Worm (Caenorhabditis elegans) whole organism, early embryonic: ENCODE measurements around the gene mfsd-8.

Experiments
- B0310.2 ChIP-seq: sonication (generic microtip); optimal IDR thresholded peaks from 2 replicates; lab custom pipeline; 2016; ENCODE audit warnings: mild to moderate bottlenecking, missing genetic modification characterization, missing compliant biosample characterization
- aly-1 ChIP-seq: sonication (generic microtip); optimal IDR thresholded peaks from 2 replicates; lab custom pipeline; 2016; ENCODE audit warnings: missing genetic modification characterization, missing compliant biosample characterization
- ama-1 ChIP-seq: fragments of 150-350 bp; optimal IDR thresholded peaks from 2 replicates; lab custom pipeline; 2014
- ceh-13 ChIP-seq: fragments of 200-800 bp; sonication (Bioruptor generic); optimal IDR thresholded peaks from 2 replicates; lab custom pipeline; 2018; ENCODE audit warnings: mild to moderate bottlenecking, missing genetic modification characterization, missing compliant biosample characterization
- ets-7 ChIP-seq: sonication (generic microtip); optimal IDR thresholded peaks from 2 replicates; lab custom pipeline; 2016; ENCODE audit warnings: missing genotype, missing genetic modification characterization, missing compliant biosample characterization
- flt-1 ChIP-seq: fragments of 200-800 bp; sonication (Bioruptor generic); IDR thresholded peaks from 2 replicates; pipeline ENCODE4 v1.3.6; 2022; ENCODE audit warnings: missing genetic modification characterization, missing compliant biosample characterization
- hmg-4 ChIP-seq: fragments of 200-800 bp; sonication (Bioruptor generic); optimal IDR thresholded peaks from 2 replicates; lab custom pipeline; 2018; ENCODE audit warnings: mild to moderate bottlenecking, missing genetic modification characterization, missing compliant biosample characterization
- scrt-1 ChIP-seq: fragments of 200-800 bp; sonication (Bioruptor generic); IDR thresholded peaks from 2 replicates; pipeline ENCODE4 v1.3.6; 2022; ENCODE audit warnings: missing genetic modification characterization, missing compliant biosample characterization
- sea-1 ChIP-seq: fragments of 200-800 bp; sonication (Bioruptor generic); conservative IDR thresholded peaks from 2 replicates; pipeline ENCODE4 v1.3.6; 2022; ENCODE audit warnings: missing genetic modification characterization, missing compliant biosample characterization
- tbx-11 ChIP-seq: fragments of 200-800 bp; sonication (Bioruptor generic); IDR thresholded peaks from 2 replicates; pipeline ENCODE4 v1.3.6; 2022; ENCODE audit warnings: missing genetic modification characterization, missing compliant biosample characterization
- tbx-37 ChIP-seq: fragments of 200-800 bp; sonication (Bioruptor generic); conservative IDR thresholded peaks from 2 replicates; pipeline ENCODE4 v1.3.6; 2022; ENCODE audit warnings: missing genetic modification reagents, missing genetic modification characterization, missing compliant biosample characterization
- tra-4 ChIP-seq: sonication (generic microtip); optimal IDR thresholded peaks from 2 replicates; lab custom pipeline; 2017; ENCODE audit warnings: missing genetic modification characterization, missing compliant biosample characterization

DNA sequence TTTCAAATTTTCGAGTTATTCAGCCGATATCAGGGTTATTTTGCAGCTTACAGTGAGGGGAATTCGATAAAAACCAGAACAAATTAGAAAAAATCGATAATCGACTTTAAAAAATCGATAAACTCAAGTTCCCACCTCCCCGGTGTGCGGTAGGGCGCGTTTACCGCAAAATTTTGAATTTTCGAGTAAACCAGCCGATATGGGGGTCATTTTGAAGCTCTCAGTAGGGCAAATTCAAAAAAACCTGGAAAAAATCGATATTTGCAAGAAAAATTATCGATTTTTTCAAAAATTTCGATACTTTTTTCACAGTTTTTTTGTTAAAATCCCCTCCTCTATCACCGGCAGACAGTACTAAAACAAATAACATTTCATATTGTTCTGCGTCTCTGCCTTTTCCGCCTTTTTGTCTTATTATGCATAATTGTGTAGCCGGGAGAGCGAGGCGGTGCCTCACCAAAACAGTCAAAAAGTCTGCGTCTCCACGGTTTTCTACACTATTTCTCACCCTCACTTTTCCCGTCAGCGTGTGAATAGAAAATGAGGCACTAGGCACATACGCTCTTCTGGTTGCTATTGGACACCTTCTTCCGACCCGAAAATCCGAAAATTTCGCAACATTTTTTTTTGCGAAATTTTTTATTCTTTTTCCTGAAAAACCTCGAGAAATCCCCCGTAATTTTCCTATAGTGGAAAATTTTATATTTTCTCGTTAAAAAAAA, 28.9 kb downstream of the mfsd-8 start, which contains the start of gene ral-1:
- TF ChIP-seq scrt-1 (GFP tag; lab: Robert Waterston, UW), result no peak
- TF ChIP-seq ama-1, result no peak
- TF ChIP-seq flt-1 (GFP tag; lab: Robert Waterston, UW), result no peak
- TF ChIP-seq B0310.2 (tag; lab: Kevin White, UChicago), result no peak
- TF ChIP-seq aly-1 (tag; lab: Kevin White, UChicago), result no peak
- no peak for TF ChIP-seq tbx-11 (GFP tag; lab: Robert Waterston, UW)
- no peak for TF ChIP-seq tbx-37
- no peak for TF ChIP-seq ets-7 (tag; lab: Kevin White, UChicago)
- TF ChIP-seq tra-4, result no peak
- no peak for TF ChIP-seq ceh-13
- peak; percentile 21 for TF ChIP-seq hmg-4
- no peak for TF ChIP-seq sea-1 (GFP tag; lab: Robert Waterston, UW)
